Worm (Caenorhabditis elegans) whole organism, L1 larva: ENCODE data around the gene dhs-13.

Source experiments
- C16A3.4 ChIP-seq: fragments of 150-350 bp; optimal IDR thresholded peaks from 2 replicates; lab custom pipeline; 2014; ENCODE audit warnings: missing biosample characterization, missing genetic modification characterization
- C34B4.2 ChIP-seq: sonication (generic microtip); optimal IDR thresholded peaks from 2 replicates; lab custom pipeline; 2017; ENCODE audit warnings: mild to moderate bottlenecking, missing genetic modification characterization, missing compliant biosample characterization
- alr-1 ChIP-seq: fragments of 200-800 bp; sonication (Bioruptor generic); optimal IDR thresholded peaks from 2 replicates; lab custom pipeline; 2018; ENCODE audit warnings: borderline replicate concordance, mild to moderate bottlenecking, missing genetic modification characterization, missing compliant biosample characterization
- ceh-63 ChIP-seq: fragments of 200-800 bp; sonication (Bioruptor generic); optimal IDR thresholded peaks from 2 replicates; lab custom pipeline; 2018; ENCODE audit warnings: mild to moderate bottlenecking, missing genetic modification characterization, missing compliant biosample characterization
- ceh-8 ChIP-seq: fragments of 200-800 bp; sonication (Bioruptor generic); optimal IDR thresholded peaks from 2 replicates; lab custom pipeline; 2018; ENCODE audit warnings: mild to moderate bottlenecking, missing genetic modification characterization, moderate library complexity, missing compliant biosample characterization
- ceh-88 ChIP-seq: fragments of 200-800 bp; sonication (Bioruptor generic); IDR thresholded peaks from 2 replicates; pipeline ENCODE4 v1.3.6; 2022; ENCODE audit warnings: missing genetic modification characterization, missing compliant biosample characterization
- ceh-90 ChIP-seq: sonication (generic microtip); optimal IDR thresholded peaks from 2 replicates; lab custom pipeline; 2016; ENCODE audit warnings: missing genetic modification characterization, missing compliant biosample characterization
- dsc-1 ChIP-seq: sonication (generic microtip); optimal IDR thresholded peaks from 2 replicates; lab custom pipeline; 2016; ENCODE audit warnings: mild to moderate bottlenecking, missing genetic modification characterization, missing compliant biosample characterization
- egl-27 ChIP-seq, 2 experiments: fragments of 150-350 bp in 1 of 2; sonication (generic microtip); optimal IDR thresholded peaks; 3 replicates each; lab custom pipeline; 2017 to 2018; ENCODE audit warnings: missing biosample characterization in 2 of 2, missing genetic modification characterization in 2 of 2, missing genetic modification reagents in 2 of 2
- elt-2 ChIP-seq: sonication (generic microtip); optimal IDR thresholded peaks from 2 replicates; lab custom pipeline; 2016; ENCODE audit warnings: missing genetic modification characterization, mild to moderate bottlenecking, inconsistent platforms, missing compliant biosample characterization, missing genetic modification reagents
- ets-5 ChIP-seq: fragments of 200-800 bp; sonication (Bioruptor generic); IDR thresholded peaks from 2 replicates; pipeline ENCODE4 v1.3.6; 2022; ENCODE audit warnings: missing genetic modification characterization, missing compliant biosample characterization
- fkh-4 ChIP-seq: sonication (generic microtip); optimal IDR thresholded peaks from 2 replicates; lab custom pipeline; 2016; ENCODE audit warnings: missing compliant biosample characterization, missing genetic modification characterization, borderline replicate concordance
- fkh-8 ChIP-seq: sonication (generic microtip); optimal IDR thresholded peaks from 2 replicates; lab custom pipeline; 2016; ENCODE audit warnings: mild to moderate bottlenecking, missing genetic modification characterization, missing compliant biosample characterization
- grh-1 ChIP-seq: fragments of 200-800 bp; sonication (Bioruptor generic); IDR thresholded peaks from 2 replicates; pipeline ENCODE4 v1.3.6; 2022; ENCODE audit warnings: missing genetic modification reagents, missing genetic modification characterization, missing compliant biosample characterization
- hpl-2 ChIP-seq: fragments of 150-350 bp; optimal IDR thresholded peaks from 2 replicates; lab custom pipeline; 2014; ENCODE audit warnings: missing biosample characterization, missing genetic modification reagents, missing genetic modification characterization
- irx-1 ChIP-seq: sonication (generic microtip); optimal IDR thresholded peaks from 2 replicates; lab custom pipeline; 2016; ENCODE audit warnings: missing genetic modification characterization, missing compliant biosample characterization
- jun-1 ChIP-seq: fragments of 150-350 bp; optimal IDR thresholded peaks from 2 replicates; lab custom pipeline; 2014; ENCODE audit warnings: missing biosample characterization, missing genetic modification reagents, missing genetic modification characterization
- lin-14 ChIP-seq: fragments of 200-800 bp; sonication (Bioruptor generic); optimal IDR thresholded peaks from 2 replicates; lab custom pipeline; 2018; ENCODE audit warnings: mild to moderate bottlenecking, missing genetic modification characterization, moderate library complexity, missing compliant biosample characterization
- lin-35 ChIP-seq, 2 experiments: fragments of 150-350 bp; optimal IDR thresholded peaks; 2 replicates each; lab custom pipeline; 2014; ENCODE audit warnings: missing biosample characterization in 2 of 2, missing genetic modification characterization in 2 of 2, missing genetic modification reagents in 2 of 2
- lin-39 ChIP-seq: fragments of 150-350 bp; optimal IDR thresholded peaks from 2 replicates; lab custom pipeline; 2014; ENCODE audit warnings: missing biosample characterization, missing genetic modification reagents, missing genetic modification characterization
- lir-3 ChIP-seq: sonication (generic microtip); optimal IDR thresholded peaks from 2 replicates; lab custom pipeline; 2016; ENCODE audit warnings: mild to moderate bottlenecking, missing genetic modification characterization, moderate library complexity, missing compliant biosample characterization; ENCODE audit not compliant: poor library complexity
- lsy-2 ChIP-seq, 2 experiments: fragments of 150-350 bp; optimal IDR thresholded peaks; 2 replicates each; lab custom pipeline; 2014; ENCODE audit warnings: missing biosample characterization in 2 of 2, missing genetic modification characterization in 2 of 2
- mab-9 ChIP-seq: fragments of 200-800 bp; sonication (Bioruptor generic); IDR thresholded peaks from 2 replicates; pipeline ENCODE4 v1.3.6; 2022; ENCODE audit warnings: missing genetic modification reagents, missing genetic modification characterization, missing compliant biosample characterization
- mef-2 ChIP-seq: fragments of 150-350 bp; optimal IDR thresholded peaks from 2 replicates; lab custom pipeline; 2014; ENCODE audit warnings: missing biosample characterization, missing genetic modification characterization
- nhr-11 ChIP-seq: fragments of 150-350 bp; optimal IDR thresholded peaks from 2 replicates; lab custom pipeline; 2014; ENCODE audit warnings: missing biosample characterization, missing genetic modification characterization
- nhr-12 ChIP-seq: sonication (generic microtip); optimal IDR thresholded peaks from 2 replicates; lab custom pipeline; 2017; ENCODE audit warnings: missing biosample characterization, missing genetic modification characterization
- nhr-20 ChIP-seq: sonication (generic microtip); optimal IDR thresholded peaks from 2 replicates; lab custom pipeline; 2016; ENCODE audit warnings: mild to moderate bottlenecking, missing genetic modification characterization, missing compliant biosample characterization
- nhr-237 ChIP-seq: fragments of 150-350 bp; optimal IDR thresholded peaks from 2 replicates; lab custom pipeline; 2014; ENCODE audit warnings: missing biosample characterization, missing genetic modification characterization
- nhr-47 ChIP-seq: sonication (generic microtip); optimal IDR thresholded peaks from 2 replicates; lab custom pipeline; 2016; ENCODE audit warnings: mild to moderate bottlenecking, missing genetic modification characterization, moderate library complexity, missing compliant biosample characterization
- nhr-71 ChIP-seq: sonication (generic microtip); optimal IDR thresholded peaks from 2 replicates; lab custom pipeline; 2016; ENCODE audit warnings: mild to moderate bottlenecking, missing genetic modification characterization, moderate library complexity, missing compliant biosample characterization
- nhr-76 ChIP-seq: sonication (generic microtip); optimal IDR thresholded peaks from 2 replicates; lab custom pipeline; 2017; ENCODE audit warnings: missing biosample characterization, missing genetic modification characterization
- nhr-77 ChIP-seq: fragments of 150-350 bp; optimal IDR thresholded peaks from 2 replicates; lab custom pipeline; 2014; ENCODE audit warnings: missing biosample characterization, missing genetic modification characterization
- pax-3 ChIP-seq: fragments of 200-800 bp; sonication (Bioruptor generic); optimal IDR thresholded peaks from 2 replicates; lab custom pipeline; 2018; ENCODE audit warnings: mild to moderate bottlenecking, missing genetic modification characterization, moderate library complexity, missing compliant biosample characterization
- sptf-1 ChIP-seq: fragments of 150-350 bp; optimal IDR thresholded peaks from 2 replicates; lab custom pipeline; 2014; ENCODE audit warnings: missing biosample characterization, missing genetic modification characterization
- tlp-1 ChIP-seq: fragments of 150-350 bp; optimal IDR thresholded peaks from 2 replicates; lab custom pipeline; 2014; ENCODE audit warnings: missing biosample characterization, missing genetic modification characterization
- unc-30 ChIP-seq: sonication (generic microtip); optimal IDR thresholded peaks from 2 replicates; lab custom pipeline; 2017; ENCODE audit warnings: missing biosample characterization, missing genetic modification characterization
- unc-62 ChIP-seq: fragments of 150-350 bp; optimal IDR thresholded peaks from 2 replicates; lab custom pipeline; 2014; ENCODE audit warnings: missing biosample characterization, missing genetic modification reagents, missing genetic modification characterization
- ztf-11 ChIP-seq, 2 experiments: sonication (generic microtip); optimal IDR thresholded peaks; 2 replicates each; lab custom pipeline; 2016 to 2017; ENCODE audit warnings: missing genetic modification characterization in 2 of 2, missing biosample characterization in 1 of 2, missing compliant biosample characterization in 1 of 2
- ztf-4 ChIP-seq: fragments of 150-350 bp; optimal IDR thresholded peaks from 2 replicates; lab custom pipeline; 2014; ENCODE audit warnings: missing biosample characterization, missing genetic modification characterization

The dhs-13 gene

ce11 chrV:1721966-1722365 lies 49.6 kb downstream of the dhs-13 start, which contains the start of gene srw-101 (continued):
- no peak for TF ChIP-seq lir-3 (tag; lab: Kevin White, UChicago)
- TF ChIP-seq alr-1 = no peak
- TF ChIP-seq, all 84 proteins: peak for 0

ce11 chrV:1719927-1720326 lies 51.6 kb downstream of the dhs-13 start, which contains the start of gene srw-102:
TSS of gene srw-102 (plus strand) at chrV:1720227.
- TF ChIP-seq nhr-47 (tag; lab: Kevin White, UChicago) (peak; percentile 21), tlp-1 (tag; lab: Kevin White, UChicago) (no peak), ets-5 (no peak), ceh-8 (peak; percentile 81)
- TF ChIP-seq, all 84 proteins: peak for 2

DNA sequence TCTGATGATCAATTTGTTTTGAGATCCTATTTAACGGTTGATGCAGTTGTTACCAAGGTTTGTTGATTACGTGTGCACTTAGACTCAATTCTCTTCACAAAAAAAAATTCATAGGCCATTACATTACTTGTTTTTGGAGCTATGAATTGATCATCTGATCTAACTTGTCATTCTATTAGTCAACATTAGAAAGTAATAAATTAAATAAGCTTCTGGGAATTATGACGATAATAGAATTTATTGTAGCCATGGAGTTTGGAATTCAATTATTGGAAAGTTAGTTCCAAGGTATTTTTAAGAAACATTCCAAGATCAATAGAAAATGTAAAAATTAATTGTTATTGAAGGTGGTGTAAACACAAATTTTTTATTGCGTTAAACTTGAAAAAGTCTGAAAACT lies 53.3 kb downstream of the dhs-13 start:
- TF ChIP-seq nhr-11 (tag; lab: Kevin White, UChicago) (peak; percentile 13), unc-62 (GFP tag; lab: Kevin White, UChicago) (no peak), alr-1 (no peak), jun-1 (tag; lab: Kevin White, UChicago) (no peak), nhr-76 (tag; lab: Kevin White, UChicago) (no peak), C34B4.2 (no peak), nhr-12 (tag; lab: Kevin White, UChicago) (no peak), pax-3 (tag; lab: Kevin White, UChicago) (no peak), ets-5 (no peak), ceh-88 (GFP tag; lab: Robert Waterston, UW) (no peak), nhr-77 (tag; lab: Kevin White, UChicago) (no peak), ceh-90 (tag; lab: Kevin White, UChicago) (no peak), sptf-1 (tag; lab: Kevin White, UChicago) (no peak), irx-1 (tag; lab: Kevin White, UChicago) (no peak), C16A3.4 (no peak), lin-39 (tag; lab: Kevin White, UChicago) (no peak), ceh-8 (peak; percentile 68), lin-14 (GFP tag; lab: Kevin White, UChicago) (no peak), ceh-63 (GFP tag; lab: Kevin White, UChicago) (no peak), tlp-1 (tag; lab: Kevin White, UChicago) (no peak), nhr-237 (no peak), mab-9 (GFP tag; lab: Robert Waterston, UW) (no peak), fkh-8 (tag; lab: Kevin White, UChicago) (peak; percentile 60), dsc-1 (no peak), grh-1 (GFP tag; lab: Robert Waterston, UW) (no peak), nhr-71 (tag; lab: Kevin White, UChicago) (peak; percentile 52), egl-27 (tag; optimal IDR thresholded peaks at IDR 0.05; lab: Kevin White, UChicago) (no peak), ztf-11 (tag; optimal IDR thresholded peaks at IDR 0.05; lab: Kevin White, UChicago) (no peak), lin-35 (GFP tag; optimal IDR thresholded peaks at IDR 0.05; lab: Kevin White, UChicago) (no peak), elt-2 (no peak), lsy-2 (tag; optimal IDR thresholded peaks at IDR 0.05; lab: Kevin White, UChicago) (no peak), fkh-4 (tag; lab: Kevin White, UChicago) (no peak), hpl-2 (GFP tag; lab: Kevin White, UChicago) (no peak), unc-30 (tag; lab: Kevin White, UChicago) (no peak), mef-2 (tag; lab: Kevin White, UChicago) (no peak)

DNA sequence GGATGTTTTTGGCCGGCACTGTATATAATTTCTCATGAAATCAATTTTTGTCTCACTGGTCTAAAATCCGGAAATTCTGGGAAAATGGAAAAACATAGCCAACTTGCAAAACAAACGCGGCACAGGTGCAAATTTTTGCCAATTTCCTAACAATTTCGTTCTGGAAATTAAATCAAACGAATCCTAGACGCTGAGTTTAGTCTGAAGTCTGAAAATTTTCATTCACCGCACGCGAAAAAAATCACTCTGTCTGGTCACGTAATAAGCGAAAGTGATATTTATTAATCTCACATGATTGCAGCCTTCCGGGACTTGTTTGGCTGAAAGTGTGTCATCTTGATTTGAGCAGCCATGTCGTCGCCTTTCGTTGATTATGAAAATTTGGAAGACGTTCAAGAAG lies 54.6 kb downstream of the dhs-13 start, which contains the start of gene srw-103:
Gene srw-103 (plus strand): TSS at position 301 of the 400 bp plus-strand sequence.
- TF ChIP-seq fkh-8 (tag; lab: Kevin White, UChicago) (peak; percentile 7), nhr-20 (no peak), ztf-4 (tag; lab: Kevin White, UChicago) (no peak)
- TF ChIP-seq, all 84 proteins: peak for 1
